Fruit fly (Drosophila melanogaster) whole organism, wandering third instar larva: Measurements from ENCODE around the gene CG17570.

Experiments
- Dif ChIP-seq: fragments of 200-275, 200-300 bp; sonication (Bioruptor generic); optimal IDR thresholded peaks from 2 replicates; lab custom pipeline; 2018; ENCODE audit warnings: missing biosample characterization, missing genetic modification characterization; ENCODE audit not compliant: partially characterized antibody
- N ChIP-seq: fragments of >200 bp; optimal IDR thresholded peaks from 2 replicates; lab custom pipeline; 2018; ENCODE audit warnings: missing biosample characterization, missing external identifiers, missing genetic modification characterization
- Vsx2 ChIP-seq: fragments of 200-300, 225-300 bp; sonication (Bioruptor generic); optimal IDR thresholded peaks from 2 replicates; lab custom pipeline; 2018; ENCODE audit warnings: missing biosample characterization, missing genetic modification characterization; ENCODE audit not compliant: partially characterized antibody
- dl ChIP-seq, 2 experiments: fragments of 175-275, 200-275 bp in 1 of 2; fragments of 200-275 bp in 1 of 2; sonication (Bioruptor generic); optimal IDR thresholded peaks; lab custom pipeline; 2018; ENCODE audit warnings: mild to moderate bottlenecking in 2 of 2, missing biosample characterization in 2 of 2, missing genetic modification characterization in 2 of 2, moderate library complexity in 2 of 2; ENCODE audit not compliant: partially characterized antibody in 2 of 2, insufficient read depth in 1 of 2
- h ChIP-seq: fragments of 200-800 bp; sonication (Bioruptor generic); optimal IDR thresholded peaks from 3 replicates; lab custom pipeline; 2016; ENCODE audit warnings: missing biosample characterization, mild to moderate bottlenecking, missing genetic modification characterization
- usp ChIP-seq: fragments of >200 bp; optimal IDR thresholded peaks from 2 replicates; lab custom pipeline; 2017; ENCODE audit warnings: missing biosample characterization, missing genetic modification characterization

DNA sequence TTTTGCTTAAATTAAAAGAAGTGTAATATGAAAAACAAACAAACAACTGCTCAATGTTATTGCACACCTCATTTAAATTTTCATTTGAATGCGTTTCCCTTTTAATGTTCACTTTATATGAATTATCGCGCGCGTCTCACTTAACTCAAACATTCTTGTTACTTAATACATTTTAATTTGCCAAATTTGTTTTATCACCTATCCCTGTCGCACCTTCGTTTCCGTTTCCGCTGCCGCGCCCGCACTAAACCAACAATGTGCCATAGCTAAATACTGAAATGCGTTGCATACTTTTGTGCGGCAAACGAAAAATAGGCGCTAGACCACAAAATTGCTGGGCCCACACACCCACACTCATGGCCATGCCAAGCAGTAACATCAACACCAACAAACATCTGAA is 23.0 kb upstream of the CG17570 start:
- TF ChIP-seq Dif (GFP tag; lab: Kevin White, UChicago) (no peak), Vsx2 (GFP tag; lab: Kevin White, UChicago) (no peak), N (GFP tag; lab: Kevin White, UChicago) (no peak), dl (GFP tag; optimal IDR thresholded peaks at IDR 0.05; lab: Kevin White, UChicago; ENCODE audit: insufficient read depth in 1 of 2, partially characterized antibody in 2 of 2) (no peak), usp (GFP tag; lab: Kevin White, UChicago) (no peak), h (no peak)
